Worm (Caenorhabditis elegans) whole organism, L3 larva: Measurements from ENCODE around the gene T24E12.1.

Experiments used
- R02D3.7 ChIP-seq: fragments of 150-350 bp; optimal IDR thresholded peaks from 2 replicates; lab custom pipeline; 2014; ENCODE audit warnings: missing biosample characterization, missing genetic modification characterization
- ZK546.5 ChIP-seq: sonication (generic microtip); optimal IDR thresholded peaks from 2 replicates; lab custom pipeline; 2017; ENCODE audit warnings: missing biosample characterization, missing genetic modification characterization
- aly-2 ChIP-seq: fragments of 150-350 bp; optimal IDR thresholded peaks from 2 replicates; lab custom pipeline; 2014; ENCODE audit warnings: missing biosample characterization, missing genetic modification characterization
- ama-1 ChIP-seq: fragments of 150-350 bp; optimal IDR thresholded peaks from 2 replicates; lab custom pipeline; 2018
- ceh-28 ChIP-seq: fragments of 150-350 bp; optimal IDR thresholded peaks from 2 replicates; lab custom pipeline; 2014; ENCODE audit warnings: missing biosample characterization, missing genetic modification reagents, missing genetic modification characterization
- ceh-9 ChIP-seq: sonication (generic microtip); optimal IDR thresholded peaks from 2 replicates; lab custom pipeline; 2018; ENCODE audit warnings: missing biosample characterization, missing genetic modification characterization
- daf-12 ChIP-seq: fragments of 150-350 bp; optimal IDR thresholded peaks from 2 replicates; lab custom pipeline; 2014; ENCODE audit warnings: missing biosample characterization, missing genetic modification reagents, missing genetic modification characterization
- egl-27 ChIP-seq: sonication (generic microtip); optimal IDR thresholded peaks from 4 replicates; lab custom pipeline; 2017; ENCODE audit warnings: missing biosample characterization, missing genetic modification reagents, missing genetic modification characterization
- egl-5 ChIP-seq: fragments of 150-350 bp; optimal IDR thresholded peaks from 2 replicates; lab custom pipeline; 2017; ENCODE audit warnings: missing biosample characterization, missing genetic modification reagents, missing genetic modification characterization, inconsistent platforms
- elt-1 ChIP-seq: fragments of 150-350 bp; optimal IDR thresholded peaks from 2 replicates; lab custom pipeline; 2014; ENCODE audit warnings: missing biosample characterization, missing genetic modification characterization
- eor-1 ChIP-seq, 2 experiments: fragments of 150-350 bp; optimal IDR thresholded peaks; 2 replicates each; lab custom pipeline; 2014 to 2018; ENCODE audit warnings: missing biosample characterization in 2 of 2, missing genetic modification characterization in 2 of 2
- fkh-10 ChIP-seq: sonication (generic microtip); optimal IDR thresholded peaks from 2 replicates; lab custom pipeline; 2017; ENCODE audit warnings: missing biosample characterization, missing genetic modification reagents, missing genetic modification characterization
- fkh-2 ChIP-seq: fragments of 150-350 bp; optimal IDR thresholded peaks from 2 replicates; lab custom pipeline; 2014; ENCODE audit warnings: missing biosample characterization, missing genetic modification reagents, missing genetic modification characterization
- fos-1 ChIP-seq: fragments of 150-350 bp; optimal IDR thresholded peaks from 2 replicates; lab custom pipeline; 2014; ENCODE audit warnings: missing biosample characterization, missing genetic modification characterization
- hmg-11 ChIP-seq: sonication (generic microtip); optimal IDR thresholded peaks from 2 replicates; lab custom pipeline; 2016; ENCODE audit warnings: missing genetic modification characterization, missing compliant biosample characterization
- lin-15B ChIP-seq: fragments of 150-350 bp; optimal IDR thresholded peaks from 2 replicates; lab custom pipeline; 2014; ENCODE audit warnings: missing biosample characterization, missing genetic modification characterization
- lin-39 ChIP-seq: fragments of 150-350 bp; optimal IDR thresholded peaks from 2 replicates; lab custom pipeline; 2018; ENCODE audit warnings: missing biosample characterization, missing genetic modification reagents, missing genetic modification characterization
- lsy-12 ChIP-seq: sonication (generic microtip); optimal IDR thresholded peaks from 2 replicates; lab custom pipeline; 2016; ENCODE audit warnings: mild to moderate bottlenecking, missing genetic modification characterization, missing compliant biosample characterization
- mdl-1 ChIP-seq: fragments of 150-350 bp; optimal IDR thresholded peaks from 2 replicates; lab custom pipeline; 2014; ENCODE audit warnings: missing biosample characterization, missing genetic modification characterization
- mml-1 ChIP-seq: fragments of 150-350 bp; sonication (generic microtip); optimal IDR thresholded peaks from 3 replicates; lab custom pipeline; 2014; ENCODE audit warnings: missing biosample characterization, missing genetic modification characterization
- nfya-1 ChIP-seq: sonication (generic microtip); optimal IDR thresholded peaks from 2 replicates; lab custom pipeline; 2017; ENCODE audit warnings: missing genetic modification characterization, mild to moderate bottlenecking, missing compliant biosample characterization, antibody characterized with exemption, moderate library complexity; ENCODE audit not compliant: insufficient read depth
- nhr-11 ChIP-seq: fragments of 150-350 bp; optimal IDR thresholded peaks from 2 replicates; lab custom pipeline; 2014; ENCODE audit warnings: missing biosample characterization, missing genetic modification characterization
- nhr-23 ChIP-seq: fragments of 150-350 bp; optimal IDR thresholded peaks from 2 replicates; lab custom pipeline; 2014; ENCODE audit warnings: missing biosample characterization, missing genetic modification reagents, missing genetic modification characterization
- nhr-237 ChIP-seq: fragments of 150-350 bp; optimal IDR thresholded peaks from 2 replicates; lab custom pipeline; 2014; ENCODE audit warnings: missing biosample characterization, missing genetic modification characterization
- nhr-25 ChIP-seq: sonication (generic microtip); optimal IDR thresholded peaks from 2 replicates; lab custom pipeline; 2017; ENCODE audit warnings: missing biosample characterization, missing genetic modification characterization
- nhr-28 ChIP-seq: fragments of 150-350 bp; optimal IDR thresholded peaks from 2 replicates; lab custom pipeline; 2014; ENCODE audit warnings: missing biosample characterization, missing genetic modification characterization
- nhr-43 ChIP-seq: sonication (generic microtip); optimal IDR thresholded peaks from 2 replicates; lab custom pipeline; 2016; ENCODE audit warnings: mild to moderate bottlenecking, missing genetic modification characterization, missing compliant biosample characterization; ENCODE audit not compliant: poor library complexity, severe bottlenecking
- nhr-67 ChIP-seq: fragments of 150-350 bp; optimal IDR thresholded peaks from 2 replicates; lab custom pipeline; 2014; ENCODE audit warnings: missing biosample characterization, missing genetic modification characterization
- nhr-76 ChIP-seq: fragments of 150-350 bp; sonication (generic microtip); optimal IDR thresholded peaks from 5 replicates; lab custom pipeline; 2014; ENCODE audit warnings: missing biosample characterization, missing genetic modification characterization
- nhr-77 ChIP-seq: fragments of 150-350 bp; optimal IDR thresholded peaks from 2 replicates; lab custom pipeline; 2014; ENCODE audit warnings: missing biosample characterization, missing genetic modification characterization
- pha-4 ChIP-seq: fragments of 150-350 bp; optimal IDR thresholded peaks from 2 replicates; lab custom pipeline; 2014; ENCODE audit warnings: missing biosample characterization, missing genetic modification reagents, missing genetic modification characterization
- pqm-1 ChIP-seq: fragments of 150-350 bp; optimal IDR thresholded peaks from 2 replicates; lab custom pipeline; 2017; ENCODE audit warnings: missing biosample characterization, missing genetic modification characterization, inconsistent platforms
- sea-2 ChIP-seq: fragments of 150-350 bp; sonication (generic microtip); optimal IDR thresholded peaks from 4 replicates; lab custom pipeline; 2014; ENCODE audit warnings: missing biosample characterization, missing genetic modification reagents, missing genetic modification characterization
- skn-1 ChIP-seq: fragments of 150-350 bp; optimal IDR thresholded peaks from 2 replicates; lab custom pipeline; 2014; ENCODE audit warnings: missing biosample characterization, missing genetic modification characterization
- snpc-4 ChIP-seq: fragments of 150-350 bp; optimal IDR thresholded peaks from 2 replicates; lab custom pipeline; 2014; ENCODE audit warnings: missing biosample characterization, missing genetic modification characterization
- zag-1 ChIP-seq: fragments of 150-350 bp; optimal IDR thresholded peaks from 2 replicates; lab custom pipeline; 2014; ENCODE audit warnings: missing biosample characterization, missing genetic modification characterization
- ztf-11 ChIP-seq: fragments of 150-350 bp; optimal IDR thresholded peaks from 2 replicates; lab custom pipeline; 2014; ENCODE audit warnings: missing biosample characterization, missing genetic modification characterization
- ztf-4 ChIP-seq: fragments of 150-350 bp; optimal IDR thresholded peaks from 2 replicates; lab custom pipeline; 2014; ENCODE audit warnings: missing biosample characterization, missing genetic modification characterization

T24E12.1 gene

ce11 chrII:3775719-3776118 is 9.6 kb upstream of the T24E12.1 start, which contains the start of gene T24E12.3:
Gene T24E12.3, plus strand, starts transcription at chrII:3776019.
- no peak for TF ChIP-seq nhr-23 (tag; lab: Kevin White, UChicago)
- TF ChIP-seq zag-1: no peak
- TF ChIP-seq ama-1 (lab: Kevin White, UChicago): no peak
- TF ChIP-seq nhr-77 (tag; lab: Kevin White, UChicago): no peak
- TF ChIP-seq nhr-237: no peak
- TF ChIP-seq nhr-28 (tag; lab: Kevin White, UChicago): no peak
- TF ChIP-seq ZK546.5 (tag; lab: Kevin White, UChicago): no peak
- TF ChIP-seq sea-2 (GFP tag; lab: Kevin White, UChicago): no peak
- no peak for TF ChIP-seq lin-39 (tag; lab: Kevin White, UChicago)
- TF ChIP-seq mml-1 (tag; lab: Kevin White, UChicago): no peak
- TF ChIP-seq fkh-10: no peak
- TF ChIP-seq egl-5 (tag; lab: Kevin White, UChicago): no peak
- TF ChIP-seq snpc-4: no peak

ce11 chrII:3777802-3778201 is 7.6 kb upstream of the T24E12.1 start:
- TF ChIP-seq hmg-11 (tag; lab: Kevin White, UChicago): no peak
- no peak for TF ChIP-seq ztf-11 (tag; lab: Kevin White, UChicago)
- TF ChIP-seq fos-1 (tag; lab: Kevin White, UChicago): no peak
- no peak for TF ChIP-seq lin-39 (tag; lab: Kevin White, UChicago)
- TF ChIP-seq, all 47 proteins: peak for 0

ce11 chrII:3779463-3779862 is 5.9 kb upstream of the T24E12.1 start, which contains the start of gene T24E12.11:
Gene T24E12.11, minus strand, starts transcription at chrII:3779563.
- TF ChIP-seq mdl-1 (tag; lab: Kevin White, UChicago) (no peak), elt-1 (no peak), pqm-1 (tag; lab: Kevin White, UChicago) (no peak), R02D3.7 (tag; lab: Kevin White, UChicago) (no peak), nhr-237 (no peak), aly-2 (no peak), sea-2 (GFP tag; lab: Kevin White, UChicago) (no peak), nhr-67 (tag; lab: Kevin White, UChicago) (no peak), lin-15B (tag; lab: Kevin White, UChicago) (no peak)

ce11 chrII:3781238-3781637 is 4.1 kb upstream of the T24E12.1 start:
- TF ChIP-seq nfya-1 (tag; lab: Kevin White, UChicago) (no peak), lsy-12 (tag; lab: Kevin White, UChicago) (no peak), nhr-43 (no peak), nhr-67 (tag; lab: Kevin White, UChicago) (no peak), nhr-28 (tag; lab: Kevin White, UChicago) (no peak), eor-1 (tag; optimal IDR thresholded peaks at IDR 0.05; lab: Kevin White, UChicago) (no peak), zag-1 (no peak), egl-27 (no peak), ztf-11 (tag; lab: Kevin White, UChicago) (no peak), ceh-9 (tag; lab: Kevin White, UChicago) (no peak), ztf-4 (tag; lab: Kevin White, UChicago) (no peak), elt-1 (no peak), pha-4 (tag; lab: Kevin White, UChicago) (no peak), daf-12 (no peak), fkh-2 (tag; lab: Kevin White, UChicago) (no peak), ceh-28 (tag; lab: Kevin White, UChicago) (no peak), sea-2 (GFP tag; lab: Kevin White, UChicago) (no peak)

- no peak for TF ChIP-seq daf-12
- TF ChIP-seq egl-5 (tag; lab: Kevin White, UChicago): no peak
- no peak for TF ChIP-seq R02D3.7 (tag; lab: Kevin White, UChicago)
- no peak for TF ChIP-seq ceh-28 (tag; lab: Kevin White, UChicago)
- no peak for TF ChIP-seq nhr-23 (tag; lab: Kevin White, UChicago)
- TF ChIP-seq eor-1 (tag; optimal IDR thresholded peaks at IDR 0.05; lab: Kevin White, UChicago): no peak
- TF ChIP-seq nhr-76 (tag; lab: Kevin White, UChicago): no peak
- TF ChIP-seq hmg-11 (tag; lab: Kevin White, UChicago): no peak
- no peak for TF ChIP-seq nhr-25 (tag; lab: Kevin White, UChicago)
- no peak for TF ChIP-seq skn-1 (tag; lab: Kevin White, UChicago)
- no peak for TF ChIP-seq nhr-11 (tag; lab: Kevin White, UChicago)
- no peak for TF ChIP-seq lin-15B (tag; lab: Kevin White, UChicago)
- no peak for TF ChIP-seq pha-4 (tag; lab: Kevin White, UChicago)
- no peak for TF ChIP-seq zag-1
These were observed 2.9 kb upstream of the T24E12.1 start, which contains the start of gene T24E12.2 for ce11 chrII:3782309-3783000. Gene T24E12.2, plus strand, starts transcription at chrII:3782950.
